Fruit fly (Drosophila melanogaster) whole organism, adult: ENCODE results near the gene Jhbp6.

ENCODE experiments used
- CG33017 ChIP-seq: fragments of 200-800 bp; sonication (Bioruptor generic); optimal IDR thresholded peaks from 2 replicates; lab custom pipeline; 2018; ENCODE audit warnings: missing biosample characterization, mild to moderate bottlenecking, missing genetic modification characterization, moderate library complexity
- Mnt ChIP-seq: fragments of 200-800 bp; sonication (Bioruptor generic); optimal IDR thresholded peaks from 2 replicates; lab custom pipeline; 2016; ENCODE audit warnings: missing biosample characterization, mild to moderate bottlenecking, missing genetic modification characterization
- kay ChIP-seq: fragments of 200-800 bp; sonication (Bioruptor generic); peaks from one replicate; lab custom pipeline; 2016; ENCODE audit warnings: missing biosample characterization, missing genetic modification characterization, borderline replicate concordance

DNA sequence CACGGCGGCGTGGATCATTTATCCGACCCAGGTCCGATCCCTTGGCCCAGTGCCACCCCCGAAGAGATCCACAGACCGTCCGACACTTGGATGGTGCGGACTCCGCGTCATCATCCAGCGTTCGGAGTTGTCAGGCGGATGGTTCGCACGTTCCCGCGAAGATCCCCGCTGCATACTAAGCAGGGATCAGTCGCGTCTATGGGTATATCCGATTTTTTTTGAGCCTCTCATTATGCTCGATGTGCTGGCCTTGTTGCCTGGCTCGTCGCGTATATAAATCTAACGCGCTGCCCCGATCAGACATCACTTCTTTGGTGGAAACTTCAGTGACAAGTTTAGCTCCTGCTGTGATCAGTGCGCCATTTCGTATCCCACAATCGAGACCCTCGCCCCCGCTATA, 42.1 kb downstream of the Jhbp6 start, which contains the start of gene CG11370:
- TF ChIP-seq kay (GFP tag; lab: Kevin White, UChicago) (no peak), CG33017 (tag; lab: Kevin White, UChicago) (no peak), Mnt (GFP tag; lab: Kevin White, UChicago) (no peak)
